Worm (Caenorhabditis elegans) whole organism, L3 larva: Measurements from ENCODE around the gene C27B7.7.

Source experiments
- R02D3.7 ChIP-seq: fragments of 150-350 bp; optimal IDR thresholded peaks from 2 replicates; lab custom pipeline; 2014; ENCODE audit warnings: missing biosample characterization, missing genetic modification characterization
- aly-2 ChIP-seq: fragments of 150-350 bp; optimal IDR thresholded peaks from 2 replicates; lab custom pipeline; 2014; ENCODE audit warnings: missing biosample characterization, missing genetic modification characterization
- egl-27 ChIP-seq: sonication (generic microtip); optimal IDR thresholded peaks from 4 replicates; lab custom pipeline; 2017; ENCODE audit warnings: missing biosample characterization, missing genetic modification reagents, missing genetic modification characterization
- fos-1 ChIP-seq: fragments of 150-350 bp; optimal IDR thresholded peaks from 2 replicates; lab custom pipeline; 2014; ENCODE audit warnings: missing biosample characterization, missing genetic modification characterization
- mdl-1 ChIP-seq: fragments of 150-350 bp; optimal IDR thresholded peaks from 2 replicates; lab custom pipeline; 2014; ENCODE audit warnings: missing biosample characterization, missing genetic modification characterization
- nhr-23 ChIP-seq: fragments of 150-350 bp; optimal IDR thresholded peaks from 2 replicates; lab custom pipeline; 2014; ENCODE audit warnings: missing biosample characterization, missing genetic modification reagents, missing genetic modification characterization

ce11 chrIV:8872958-8873357 lies 33.9 kb upstream of the C27B7.7 start, which contains the start of gene C09G9.3:
- TF ChIP-seq R02D3.7 (tag; lab: Kevin White, UChicago) (no peak), egl-27 (tag; lab: Kevin White, UChicago) (no peak), nhr-23 (tag; lab: Kevin White, UChicago) (no peak), fos-1 (no peak), mdl-1 (tag; lab: Kevin White, UChicago) (no peak), aly-2 (no peak)
